Worm (Caenorhabditis elegans) whole organism, L4 larva: ENCODE results near the gene F53F1.3.

ENCODE experiments used
- D1046.2 ChIP-seq: fragments of 200-800 bp; sonication (Bioruptor generic); IDR thresholded peaks from 2 replicates; pipeline ENCODE4 v1.3.6; 2022; ENCODE audit warnings: missing genetic modification characterization, missing compliant biosample characterization
- F37D6.2 ChIP-seq: sonication (generic microtip); optimal IDR thresholded peaks from 2 replicates; lab custom pipeline; 2016; ENCODE audit warnings: mild to moderate bottlenecking, missing genetic modification characterization, missing compliant biosample characterization
- F44E2.7 ChIP-seq: fragments of 200-800 bp; sonication (Bioruptor generic); IDR thresholded peaks from 2 replicates; pipeline ENCODE4 v2.1.2; 2022; ENCODE audit warnings: missing genetic modification characterization, missing compliant biosample characterization
- F49E8.2 ChIP-seq: sonication (generic microtip); optimal IDR thresholded peaks from 2 replicates; lab custom pipeline; 2016; ENCODE audit warnings: missing compliant biosample characterization, mild to moderate bottlenecking, missing genetic modification characterization, borderline replicate concordance
- T20F7.1 ChIP-seq: fragments of 200-800 bp; sonication (Bioruptor generic); optimal IDR thresholded peaks from 2 replicates; lab custom pipeline; 2018; ENCODE audit warnings: mild to moderate bottlenecking, missing genetic modification characterization, missing compliant biosample characterization
- T26A8.4 ChIP-seq: fragments of 200-800 bp; sonication (Bioruptor generic); IDR thresholded peaks from 2 replicates; pipeline ENCODE4 v1.3.6; 2022; ENCODE audit warnings: missing genetic modification characterization, missing compliant biosample characterization
- Y105C5A.15 ChIP-seq: fragments of 200-800 bp; sonication (Bioruptor generic); IDR thresholded peaks from 2 replicates; pipeline ENCODE4 v1.3.6; 2022; ENCODE audit warnings: missing genetic modification characterization, missing compliant biosample characterization
- Y48G9A.11 ChIP-seq: fragments of 200-800 bp; sonication (Bioruptor generic); IDR thresholded peaks from 2 replicates; pipeline ENCODE4 v1.3.6; 2022; ENCODE audit warnings: missing genetic modification reagents, missing genetic modification characterization, missing compliant biosample characterization
- Y75B8A.6 ChIP-seq: fragments of 200-800 bp; sonication (Bioruptor generic); IDR thresholded peaks from 2 replicates; pipeline ENCODE4 v1.3.6; 2022; ENCODE audit warnings: missing genetic modification reagents, missing genetic modification characterization, missing compliant biosample characterization
- ZK337.2 ChIP-seq: fragments of 200-800 bp; sonication (Bioruptor generic); IDR thresholded peaks from 2 replicates; pipeline ENCODE4 v1.3.6; 2022; ENCODE audit warnings: missing genetic modification reagents, missing genetic modification characterization, missing compliant biosample characterization
- ama-1 ChIP-seq: fragments of 150-350 bp; optimal IDR thresholded peaks from 2 replicates; lab custom pipeline; 2014; ENCODE audit warnings: inconsistent platforms, mixed read lengths
- ceh-44 ChIP-seq: fragments of 200-800 bp; sonication (Bioruptor generic); IDR thresholded peaks from 2 replicates; pipeline ENCODE4 v1.3.6; 2022; ENCODE audit warnings: missing genetic modification reagents, missing genetic modification characterization, missing compliant biosample characterization
- ceh-62 ChIP-seq: sonication (generic microtip); optimal IDR thresholded peaks from 2 replicates; lab custom pipeline; 2017; ENCODE audit warnings: missing biosample characterization, missing genetic modification characterization
- daf-19 ChIP-seq: fragments of 200-800 bp; sonication (Bioruptor generic); conservative IDR thresholded peaks from 2 replicates; pipeline ENCODE4 v1.3.6; 2022; ENCODE audit warnings: missing genetic modification characterization, missing compliant biosample characterization
- daf-8 ChIP-seq: fragments of 200-800 bp; sonication (Bioruptor generic); IDR thresholded peaks from 2 replicates; pipeline ENCODE4 v1.3.6; 2022; ENCODE audit warnings: missing genetic modification characterization, missing compliant biosample characterization
- dmd-6 ChIP-seq: fragments of 200-800 bp; sonication (Bioruptor generic); IDR thresholded peaks from 2 replicates; pipeline ENCODE4 v1.3.6; 2022; ENCODE audit warnings: missing genetic modification reagents, missing genetic modification characterization, missing compliant biosample characterization
- dmd-8 ChIP-seq: fragments of 200-800 bp; sonication (Bioruptor generic); IDR thresholded peaks from 2 replicates; pipeline ENCODE4 v1.3.6; 2022; ENCODE audit warnings: missing genetic modification characterization, missing compliant biosample characterization
- dmd-9 ChIP-seq: fragments of 200-800 bp; sonication (Bioruptor generic); IDR thresholded peaks from 2 replicates; pipeline ENCODE4 v1.3.6; 2022; ENCODE audit warnings: missing genetic modification reagents, missing genetic modification characterization, missing compliant biosample characterization
- dpl-1 ChIP-seq: fragments of 150-350 bp; optimal IDR thresholded peaks from 2 replicates; lab custom pipeline; 2014; ENCODE audit warnings: missing biosample characterization, missing genetic modification reagents, missing genetic modification characterization
- dve-1 ChIP-seq: sonication (generic microtip); optimal IDR thresholded peaks from 2 replicates; lab custom pipeline; 2017; ENCODE audit warnings: antibody characterized with exemption, mild to moderate bottlenecking, missing genetic modification characterization, missing compliant biosample characterization; ENCODE audit not compliant: insufficient read depth
- fkh-10 ChIP-seq: fragments of 150-350 bp; optimal IDR thresholded peaks from 2 replicates; lab custom pipeline; 2014; ENCODE audit warnings: missing biosample characterization, missing genetic modification reagents, missing genetic modification characterization
- gei-8 ChIP-seq: fragments of 200-800 bp; sonication (Bioruptor generic); optimal IDR thresholded peaks from 2 replicates; lab custom pipeline; 2018; ENCODE audit warnings: mild to moderate bottlenecking, missing genetic modification characterization, missing compliant biosample characterization
- hlh-11 ChIP-seq: fragments of 200-800 bp; sonication (Bioruptor generic); optimal IDR thresholded peaks from 2 replicates; lab custom pipeline; 2018; ENCODE audit warnings: mild to moderate bottlenecking, missing genetic modification characterization, missing compliant biosample characterization
- jun-1 ChIP-seq: fragments of 150-350 bp; optimal IDR thresholded peaks from 2 replicates; lab custom pipeline; 2014; ENCODE audit warnings: missing biosample characterization, missing genetic modification reagents, missing genetic modification characterization
- lin-1 ChIP-seq: fragments of 200-800 bp; sonication (Bioruptor generic); IDR thresholded peaks from 2 replicates; pipeline ENCODE4 v1.3.6; 2022; ENCODE audit warnings: missing genetic modification reagents, missing genetic modification characterization, missing compliant biosample characterization
- lin-13 ChIP-seq: fragments of 150-350 bp; optimal IDR thresholded peaks from 2 replicates; lab custom pipeline; 2014; ENCODE audit warnings: missing biosample characterization, missing genetic modification reagents, missing genetic modification characterization
- lir-3 ChIP-seq: sonication (generic microtip); optimal IDR thresholded peaks from 2 replicates; lab custom pipeline; 2016; ENCODE audit warnings: mild to moderate bottlenecking, missing genetic modification characterization, missing compliant biosample characterization
- lsy-2 ChIP-seq, 2 experiments: fragments of 150-350 bp in 1 of 2; sonication (generic microtip) in 1 of 2; optimal IDR thresholded peaks; 2 replicates each; lab custom pipeline; 2014 to 2017; ENCODE audit warnings: missing biosample characterization in 2 of 2, missing genetic modification characterization in 2 of 2
- madf-9 ChIP-seq: fragments of 200-800 bp; sonication (Bioruptor generic); conservative IDR thresholded peaks from 2 replicates; pipeline ENCODE4 v1.3.6; 2022; ENCODE audit warnings: missing genetic modification reagents, missing genetic modification characterization, missing compliant biosample characterization
- mdl-1 ChIP-seq, 2 experiments: fragments of 150-350 bp in 1 of 2; sonication (generic microtip) in 1 of 2; optimal IDR thresholded peaks; 2 replicates each; lab custom pipeline; 2014 to 2017; ENCODE audit warnings: missing biosample characterization in 2 of 2, missing genetic modification characterization in 2 of 2
- mdt-29 ChIP-seq: fragments of 200-800 bp; sonication (Bioruptor generic); IDR thresholded peaks from 2 replicates; pipeline ENCODE4 v1.3.6; 2022; ENCODE audit warnings: missing genetic modification reagents, missing genetic modification characterization, missing compliant biosample characterization
- nhr-102 ChIP-seq: sonication (generic microtip); optimal IDR thresholded peaks from 2 replicates; lab custom pipeline; 2016; ENCODE audit warnings: mild to moderate bottlenecking, missing genetic modification characterization, moderate library complexity, missing compliant biosample characterization
- nhr-11 ChIP-seq: fragments of 150-350 bp; optimal IDR thresholded peaks from 2 replicates; lab custom pipeline; 2014; ENCODE audit warnings: missing biosample characterization, missing genetic modification characterization
- nhr-25 ChIP-seq: sonication (generic microtip); optimal IDR thresholded peaks from 2 replicates; lab custom pipeline; 2017; ENCODE audit warnings: missing genetic modification characterization, mild to moderate bottlenecking, missing compliant biosample characterization, antibody characterized with exemption, moderate library complexity, borderline replicate concordance; ENCODE audit not compliant: insufficient read depth
- nhr-28 ChIP-seq: fragments of 150-350 bp; optimal IDR thresholded peaks from 2 replicates; lab custom pipeline; 2014; ENCODE audit warnings: missing biosample characterization, missing genetic modification characterization
- nhr-41 ChIP-seq: fragments of 200-800 bp; sonication (Bioruptor generic); IDR thresholded peaks from 2 replicates; pipeline ENCODE4 v1.3.6; 2022; ENCODE audit warnings: missing genetic modification reagents, missing genetic modification characterization, missing compliant biosample characterization
- nhr-6 ChIP-seq: fragments of 150-350 bp; optimal IDR thresholded peaks from 2 replicates; lab custom pipeline; 2014; ENCODE audit warnings: missing biosample characterization, missing genetic modification characterization
- nhr-76 ChIP-seq: fragments of 150-350 bp; optimal IDR thresholded peaks from 2 replicates; lab custom pipeline; 2014; ENCODE audit warnings: missing biosample characterization, missing genetic modification characterization
- nhr-77 ChIP-seq: fragments of 150-350 bp; optimal IDR thresholded peaks from 2 replicates; lab custom pipeline; 2014; ENCODE audit warnings: missing biosample characterization, missing genetic modification characterization
- pha-4 ChIP-seq, 2 experiments: fragments of 150-350 bp in 1 of 2; fragments of 200-800 bp in 1 of 2; sonication (Bioruptor generic) in 1 of 2; IDR thresholded peaks in 1 of 2; optimal IDR thresholded peaks in 1 of 2; 2 replicates each; pipeline versions ENCODE4 v1.3.6 to Lab custom; 2014 to 2022; ENCODE audit warnings: missing genetic modification characterization in 2 of 2, missing genetic modification reagents in 2 of 2, missing biosample characterization in 1 of 2, missing compliant biosample characterization in 1 of 2
- php-3 ChIP-seq: fragments of 200-800 bp; sonication (Bioruptor generic); IDR thresholded peaks from 2 replicates; pipeline ENCODE4 v1.3.6; 2022; ENCODE audit warnings: missing genetic modification reagents, missing genetic modification characterization, missing compliant biosample characterization
- pqm-1 ChIP-seq: sonication (generic microtip); optimal IDR thresholded peaks from 2 replicates; lab custom pipeline; 2017; ENCODE audit warnings: missing biosample characterization, missing genetic modification characterization
- set-16 ChIP-seq: fragments of 200-800 bp; sonication (Bioruptor generic); IDR thresholded peaks from 2 replicates; pipeline ENCODE4 v1.3.6; 2022; ENCODE audit warnings: missing genetic modification reagents, missing genetic modification characterization, missing compliant biosample characterization
- skn-1 ChIP-seq: fragments of 150-350 bp; optimal IDR thresholded peaks from 2 replicates; lab custom pipeline; 2014; ENCODE audit warnings: missing biosample characterization, missing genetic modification characterization
- snpc-1.2 ChIP-seq: fragments of 200-800 bp; sonication (Bioruptor generic); IDR thresholded peaks from 2 replicates; pipeline ENCODE4 v1.3.6; 2022; ENCODE audit warnings: missing genetic modification reagents, missing genetic modification characterization, missing compliant biosample characterization
- spr-1 ChIP-seq: sonication (generic microtip); optimal IDR thresholded peaks from 2 replicates; lab custom pipeline; 2016; ENCODE audit warnings: mild to moderate bottlenecking, missing genetic modification characterization, missing compliant biosample characterization
- tra-1 ChIP-seq: fragments of 200-800 bp; sonication (Bioruptor generic); IDR thresholded peaks from 2 replicates; pipeline ENCODE4 v1.3.6; 2022; ENCODE audit warnings: missing genetic modification reagents, missing genetic modification characterization, missing compliant biosample characterization
- vab-7 ChIP-seq: fragments of 200-800 bp; sonication (Bioruptor generic); IDR thresholded peaks from 2 replicates; pipeline ENCODE4 v1.3.6; 2022; ENCODE audit warnings: missing genetic modification reagents, missing genetic modification characterization, missing compliant biosample characterization
- zag-1 ChIP-seq: fragments of 150-350 bp; optimal IDR thresholded peaks from 2 replicates; lab custom pipeline; 2014; ENCODE audit warnings: missing biosample characterization, missing genetic modification characterization
- zfp-2 ChIP-seq: sonication (generic microtip); optimal IDR thresholded peaks from 2 replicates; lab custom pipeline; 2016; ENCODE audit warnings: mild to moderate bottlenecking, missing genetic modification characterization, missing compliant biosample characterization
- ztf-11 ChIP-seq: fragments of 150-350 bp; optimal IDR thresholded peaks from 2 replicates; lab custom pipeline; 2014; ENCODE audit warnings: missing biosample characterization, missing genetic modification characterization
- ztf-7 ChIP-seq: fragments of 150-350 bp; optimal IDR thresholded peaks from 2 replicates; lab custom pipeline; 2014; ENCODE audit warnings: missing biosample characterization, missing genetic modification characterization

The F53F1.3 gene

DNA sequence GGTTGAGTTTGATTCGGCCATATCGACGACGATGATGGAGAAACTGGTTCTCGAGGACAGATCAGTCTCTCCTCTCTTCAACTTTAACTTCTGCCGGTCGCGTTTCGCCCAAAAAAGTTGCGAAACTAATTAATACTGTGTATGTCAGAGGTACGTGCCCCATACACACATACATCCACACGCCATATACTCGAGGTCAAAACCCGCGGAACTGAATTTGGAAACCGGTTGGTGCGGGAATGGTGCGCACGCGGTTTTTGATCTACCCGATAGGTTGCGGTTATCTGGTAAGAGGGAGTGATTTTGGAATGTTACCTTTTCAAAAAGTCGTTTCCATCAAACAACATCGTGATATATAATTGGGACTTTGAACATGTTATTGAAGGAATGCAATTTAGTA is 27.9 kb upstream of the F53F1.3 start, which contains the start of gene ifbp-1 (continued):
- TF ChIP-seq dmd-9 (GFP tag; lab: Robert Waterston, UW) (no peak), set-16 (GFP tag; lab: Robert Waterston, UW) (0 out of 2 replicates have a peak, but pooled peaks have one; percentile 6), fkh-10 (GFP tag; lab: Kevin White, UChicago) (no peak), F44E2.7 (GFP tag; lab: Robert Waterston, UW) (no peak), nhr-6 (tag; lab: Kevin White, UChicago) (no peak), mdl-1 (tag; optimal IDR thresholded peaks at IDR 0.05; lab: Kevin White, UChicago) (peak in 1 of 2 experiments; percentile 76), mdt-29 (no peak), pqm-1 (tag; lab: Kevin White, UChicago) (no peak), T20F7.1 (GFP tag; lab: Kevin White, UChicago) (no peak), snpc-1.2 (GFP tag; lab: Robert Waterston, UW) (no peak), Y105C5A.15 (GFP tag; lab: Robert Waterston, UW) (no peak), madf-9 (GFP tag; lab: Robert Waterston, UW) (0 out of 2 replicates have a peak, but pooled peaks have one; percentile 10), ztf-11 (no peak), ceh-62 (tag; lab: Kevin White, UChicago) (no peak), Y75B8A.6 (GFP tag; lab: Robert Waterston, UW) (no peak), lsy-2 (tag; optimal IDR thresholded peaks at IDR 0.05; lab: Kevin White, UChicago) (peak; percentile 22 to 34), lin-1 (GFP tag; lab: Robert Waterston, UW) (no peak), jun-1 (tag; lab: Kevin White, UChicago) (no peak), nhr-41 (no peak), dmd-6 (GFP tag; lab: Robert Waterston, UW) (peak; percentile 24; the same call in 1 of the 2 replicates), nhr-77 (no peak), F37D6.2 (tag; lab: Kevin White, UChicago) (no peak), nhr-25 (tag; lab: Kevin White, UChicago) (peak; percentile 79), vab-7 (GFP tag; lab: Robert Waterston, UW) (no peak), ztf-7 (tag; lab: Kevin White, UChicago) (no peak), pha-4 (GFP tag; IDR thresholded peaks at IDR 0.05; lab: Robert Waterston, UW) (no peak), pha-4 (tag; optimal IDR thresholded peaks at IDR 0.05; lab: Kevin White, UChicago) (no peak), F49E8.2 (tag; lab: Kevin White, UChicago) (no peak), spr-1 (no peak), lin-13 (GFP tag; lab: Kevin White, UChicago) (no peak), hlh-11 (tag; lab: Kevin White, UChicago) (peak; percentile 67), Y48G9A.11 (no peak), T26A8.4 (no peak), D1046.2 (GFP tag; lab: Robert Waterston, UW) (no peak), ZK337.2 (GFP tag; lab: Robert Waterston, UW) (no peak), php-3 (GFP tag; lab: Robert Waterston, UW) (no peak), zag-1 (tag; lab: Kevin White, UChicago) (no peak), nhr-76 (tag; lab: Kevin White, UChicago) (no peak), daf-8 (GFP tag; lab: Robert Waterston, UW) (no peak), dve-1 (tag; lab: Kevin White, UChicago) (peak; percentile 43), dpl-1 (GFP tag; lab: Kevin White, UChicago) (no peak), daf-19 (GFP tag; lab: Robert Waterston, UW) (no peak), gei-8 (GFP tag; lab: Kevin White, UChicago) (no peak), ama-1 (lab: Kevin White, UChicago) (no peak), nhr-11 (tag; lab: Kevin White, UChicago) (no peak), dmd-8 (GFP tag; lab: Robert Waterston, UW) (no peak), zfp-2 (tag; lab: Kevin White, UChicago) (no peak), nhr-28 (tag; lab: Kevin White, UChicago) (peak; percentile 85), tra-1 (GFP tag; lab: Robert Waterston, UW) (no peak), lir-3 (tag; lab: Kevin White, UChicago) (no peak), ceh-44 (GFP tag; lab: Robert Waterston, UW) (no peak), skn-1 (tag; lab: Kevin White, UChicago) (no peak), nhr-102 (no peak)
